Worm (Caenorhabditis elegans) whole organism, mixed stage, embryonic: ENCODE measurements around the gene Y37H2A.18.

ENCODE experiments used
- elt-1 ChIP-seq: sonication (generic microtip); optimal IDR thresholded peaks from 2 replicates; lab custom pipeline; 2017; ENCODE audit warnings: missing genetic modification characterization, mild to moderate bottlenecking, missing compliant biosample characterization, antibody characterized with exemption, moderate library complexity, borderline replicate concordance; ENCODE audit not compliant: insufficient read depth
- lin-32 ChIP-seq: fragments of 200-800 bp; sonication (Bioruptor generic); optimal IDR thresholded peaks from 2 replicates; lab custom pipeline; 2018; ENCODE audit warnings: mild to moderate bottlenecking, missing genetic modification characterization, missing compliant biosample characterization
- pha-4 ChIP-seq: fragments of 150-350 bp; optimal IDR thresholded peaks from 2 replicates; lab custom pipeline; 2018; ENCODE audit warnings: missing biosample characterization, missing genetic modification reagents, missing genetic modification characterization
- unc-39 ChIP-seq: fragments of 150-350 bp; optimal IDR thresholded peaks from 2 replicates; lab custom pipeline; 2014; ENCODE audit warnings: missing biosample characterization, missing genetic modification characterization
- unc-62 ChIP-seq: fragments of 150-350 bp; optimal IDR thresholded peaks from 2 replicates; lab custom pipeline; 2014; ENCODE audit warnings: missing biosample characterization, missing genetic modification reagents, missing genetic modification characterization
- ztf-11 ChIP-seq: fragments of 150-350 bp; optimal IDR thresholded peaks from 2 replicates; lab custom pipeline; 2014; ENCODE audit warnings: missing biosample characterization, missing genetic modification characterization

DNA sequence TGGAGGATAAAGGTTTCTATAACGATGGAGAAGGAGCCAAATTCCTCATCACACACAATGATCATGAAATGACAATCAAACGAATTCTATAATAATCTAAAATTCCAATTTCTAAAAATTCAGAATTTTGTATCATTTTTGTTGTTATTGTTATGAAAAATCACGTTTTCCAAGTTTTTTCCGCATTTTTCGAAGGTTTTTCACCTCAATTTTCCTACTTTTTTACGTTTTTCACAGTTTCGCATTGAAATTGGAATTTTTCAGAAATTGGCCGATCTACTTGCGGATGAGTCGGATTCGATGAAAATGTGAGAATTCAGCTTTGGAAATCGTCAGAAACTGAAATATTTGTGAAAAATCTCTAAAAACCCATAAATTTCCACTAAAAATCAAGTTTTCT lies 8.0 kb downstream of the Y37H2A.18 start, which contains the start of gene fbxa-210:
- TF ChIP-seq pha-4 (tag; lab: Kevin White, UChicago) (no peak), elt-1 (tag; lab: Kevin White, UChicago) (no peak), ztf-11 (tag; lab: Kevin White, UChicago) (no peak), unc-39 (tag; lab: Kevin White, UChicago) (no peak), unc-62 (GFP tag; lab: Kevin White, UChicago) (no peak), lin-32 (GFP tag; lab: Kevin White, UChicago) (no peak)
